Worm (Caenorhabditis elegans): ENCODE data around the gene T04A6.2.

T04A6.2 gene

DNA sequence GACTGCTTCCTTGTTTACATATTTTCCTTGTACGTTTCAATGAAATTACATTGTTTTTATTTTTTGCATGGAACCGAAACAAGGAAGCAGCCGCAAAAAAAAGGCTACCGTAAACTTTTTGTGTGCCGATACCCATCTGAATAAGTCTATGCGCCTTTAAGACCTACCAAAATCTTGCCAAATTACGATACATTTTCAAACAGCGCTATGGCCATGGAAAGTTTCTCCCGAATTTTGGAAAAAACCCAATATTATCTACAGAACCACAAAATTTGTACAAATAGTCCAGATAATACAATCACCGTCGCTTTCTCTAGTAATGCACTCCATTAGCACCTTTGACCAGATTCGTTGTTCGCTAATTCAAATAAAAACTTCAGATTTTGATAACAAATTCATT, 42.9 kb upstream of the T04A6.2 start:
- TF ChIP-seq unc-39 (tag; optimal IDR thresholded peaks at IDR 0.05) (no peak), ztf-11 (tag; optimal IDR thresholded peaks at IDR 0.05) (no peak), unc-62 (GFP tag; optimal IDR thresholded peaks at IDR 0.05) (no peak), nhr-2 (tag; optimal IDR thresholded peaks at IDR 0.05) (no peak), nhr-12 (tag; optimal IDR thresholded peaks at IDR 0.05) (no peak), elt-1 (tag; optimal IDR thresholded peaks at IDR 0.05; ENCODE audit: borderline replicate concordance, insufficient read depth) (no peak), drap-1 (GFP tag; optimal IDR thresholded peaks at IDR 0.05) (no peak), hlh-1 (tag; optimal IDR thresholded peaks at IDR 0.05) (no peak), nhr-237 (tag; optimal IDR thresholded peaks at IDR 0.05) (no peak), nhr-76 (tag; optimal IDR thresholded peaks at IDR 0.05) (no peak), ceh-43 (GFP tag; optimal IDR thresholded peaks at IDR 0.05) (no peak), snpc-4 (tag; optimal IDR thresholded peaks at IDR 0.05) (no peak), sptf-1 (tag; optimal IDR thresholded peaks at IDR 0.05) (no peak), nhr-28 (tag; optimal IDR thresholded peaks at IDR 0.05) (no peak), pha-4 (tag; optimal IDR thresholded peaks at IDR 0.05) (no peak), tbx-8 (GFP tag; optimal IDR thresholded peaks at IDR 0.05) (no peak), blmp-1 (tag; optimal IDR thresholded peaks at IDR 0.05) (no peak), cnd-1 (tag; optimal IDR thresholded peaks at IDR 0.05) (no peak), elt-3 (tag; optimal IDR thresholded peaks at IDR 0.05) (no peak)

- TF ChIP-seq tbx-8 (GFP tag; optimal IDR thresholded peaks at IDR 0.05): no peak
- peak; percentile 28 for TF ChIP-seq ham-2 (GFP tag; optimal IDR thresholded peaks at IDR 0.05)
- peak; percentile 18 for TF ChIP-seq elt-3 (tag; optimal IDR thresholded peaks at IDR 0.05)
- TF ChIP-seq M03D4.4 (tag; optimal IDR thresholded peaks at IDR 0.05): no peak
- peak; percentile 49 for TF ChIP-seq ces-1 (GFP tag; optimal IDR thresholded peaks at IDR 0.05)
- no peak for TF ChIP-seq ztf-11 (tag; optimal IDR thresholded peaks at IDR 0.05)
- no peak for TF ChIP-seq nhr-12 (tag; optimal IDR thresholded peaks at IDR 0.05)
- TF ChIP-seq mep-1 (tag; optimal IDR thresholded peaks at IDR 0.05): peak; percentile 95
- TF ChIP-seq lin-32 (GFP tag; optimal IDR thresholded peaks at IDR 0.05): peak; percentile 2
- no peak for TF ChIP-seq snpc-4 (tag; optimal IDR thresholded peaks at IDR 0.05)
- TF ChIP-seq flh-1 (GFP tag; optimal IDR thresholded peaks at IDR 0.05): no peak
- no peak for TF ChIP-seq nhr-76 (tag; optimal IDR thresholded peaks at IDR 0.05)
- no peak for TF ChIP-seq zip-8 (tag; optimal IDR thresholded peaks at IDR 0.05)
- no peak for TF ChIP-seq nhr-28 (tag; optimal IDR thresholded peaks at IDR 0.05)
- TF ChIP-seq ceh-43 (GFP tag; optimal IDR thresholded peaks at IDR 0.05): no peak
- TF ChIP-seq sem-2 (GFP tag; optimal IDR thresholded peaks at IDR 0.05): no peak
- peak; percentile 63 for TF ChIP-seq unc-62 (GFP tag; optimal IDR thresholded peaks at IDR 0.05)
- TF ChIP-seq mab-5 (tag; optimal IDR thresholded peaks at IDR 0.05): peak; percentile 21
- TF ChIP-seq unc-120 (tag; optimal IDR thresholded peaks at IDR 0.05; ENCODE audit: poor library complexity, severe bottlenecking): peak; percentile 61
- TF ChIP-seq ceh-83 (GFP tag; optimal IDR thresholded peaks at IDR 0.05): no peak
- peak; percentile 72 for TF ChIP-seq lin-13 (tag; optimal IDR thresholded peaks at IDR 0.05)
- peak; percentile 75 for TF ChIP-seq pha-4 (tag; optimal IDR thresholded peaks at IDR 0.05)
- TF ChIP-seq nhr-2 (tag; optimal IDR thresholded peaks at IDR 0.05): no peak
- peak; percentile 84 for TF ChIP-seq lsy-2 (tag; optimal IDR thresholded peaks at IDR 0.05)
- peak; percentile 32 for TF ChIP-seq sptf-1 (tag; optimal IDR thresholded peaks at IDR 0.05)
- no peak for TF ChIP-seq bed-3 (GFP tag; optimal IDR thresholded peaks at IDR 0.05)
- TF ChIP-seq nhr-237 (tag; optimal IDR thresholded peaks at IDR 0.05): peak; percentile 72
- TF ChIP-seq mls-2 (tag; optimal IDR thresholded peaks at IDR 0.05): no peak
- TF ChIP-seq unc-39 (tag; optimal IDR thresholded peaks at IDR 0.05): no peak
- no peak for TF ChIP-seq cnd-1 (tag; optimal IDR thresholded peaks at IDR 0.05)
- TF ChIP-seq ceh-39 (tag; optimal IDR thresholded peaks at IDR 0.05): peak; percentile 33
- TF ChIP-seq elt-1 (tag; optimal IDR thresholded peaks at IDR 0.05; ENCODE audit: borderline replicate concordance, insufficient read depth): no peak
- TF ChIP-seq drap-1 (GFP tag; optimal IDR thresholded peaks at IDR 0.05): no peak
- TF ChIP-seq blmp-1 (tag; optimal IDR thresholded peaks at IDR 0.05): no peak
- TF ChIP-seq hlh-1 (tag; optimal IDR thresholded peaks at IDR 0.05): peak; percentile 75
These were observed 41.7 kb upstream of the T04A6.2 start, which contains the start of the genes rpl-9 and lpd-7 for ce11 chrIII:7572781-7573400. Gene rpl-9, minus strand, starts transcription at chrIII:7572831. Gene lpd-7, plus strand, starts transcription at chrIII:7573350.

DNA sequence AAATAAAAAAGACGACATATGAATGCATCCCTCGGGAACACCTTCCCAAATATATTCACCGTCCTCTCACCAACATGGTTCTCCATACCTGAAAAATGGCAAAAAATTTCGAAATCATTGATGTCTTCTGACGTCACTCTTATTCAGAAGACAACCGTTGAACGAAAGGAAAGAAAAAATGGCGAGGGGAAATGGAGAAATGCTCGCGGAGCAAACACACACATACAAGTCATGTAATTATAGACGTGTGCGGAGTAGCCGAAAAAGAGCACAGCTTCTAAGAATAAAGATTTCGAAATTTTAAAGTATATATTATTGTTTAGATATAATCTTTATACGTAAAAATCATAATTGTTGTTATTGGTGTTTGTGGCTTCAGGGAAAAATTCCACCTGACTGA, 35.3 kb upstream of the T04A6.2 start, which contains the start of gene mfsd-6:
Gene mfsd-6 (minus strand): TSS at position 88 of the 400 bp plus-strand sequence.
- TF ChIP-seq nhr-237 (tag; optimal IDR thresholded peaks at IDR 0.05) (no peak), zip-8 (tag; optimal IDR thresholded peaks at IDR 0.05) (no peak), flh-1 (GFP tag; optimal IDR thresholded peaks at IDR 0.05) (no peak), lin-13 (tag; optimal IDR thresholded peaks at IDR 0.05) (no peak), lin-32 (GFP tag; optimal IDR thresholded peaks at IDR 0.05) (no peak), ztf-11 (tag; optimal IDR thresholded peaks at IDR 0.05) (no peak), mab-5 (tag; optimal IDR thresholded peaks at IDR 0.05) (no peak)
